Fruit fly (Drosophila melanogaster) whole organism, embryonic: ENCODE measurements around the gene fz.

Source experiments
- ATbp ChIP-seq: fragments of 200-800 bp; sonication (Bioruptor generic); optimal IDR thresholded peaks from 2 replicates; lab custom pipeline; 2017; ENCODE audit warnings: missing biosample characterization, mild to moderate bottlenecking, missing genetic modification characterization, missing genetic modification reagents
- Asciz ChIP-seq: fragments of 200-800 bp; sonication (Bioruptor generic); optimal IDR thresholded peaks from 2 replicates; lab custom pipeline; 2017; ENCODE audit warnings: missing biosample characterization, mild to moderate bottlenecking, missing genetic modification characterization, missing genetic modification reagents
- CG10147 ChIP-seq: fragments of 200-800 bp; sonication (Bioruptor generic); optimal IDR thresholded peaks from 2 replicates; lab custom pipeline; 2019; ENCODE audit warnings: missing biosample characterization, mild to moderate bottlenecking, missing genetic modification characterization, moderate library complexity
- CG10267 ChIP-seq: fragments of 200-800 bp; sonication (Bioruptor generic); optimal IDR thresholded peaks from 2 replicates; lab custom pipeline; 2018; ENCODE audit warnings: missing biosample characterization, mild to moderate bottlenecking, missing genetic modification characterization, moderate library complexity
- CG11723 ChIP-seq: fragments of 200-800 bp; sonication (Bioruptor generic); optimal IDR thresholded peaks from 2 replicates; lab custom pipeline; 2017; ENCODE audit warnings: missing biosample characterization, mild to moderate bottlenecking, missing genetic modification characterization
- CG12104 ChIP-seq: fragments of 200-800 bp; sonication (Bioruptor generic); optimal IDR thresholded peaks from 3 replicates; lab custom pipeline; 2016; ENCODE audit warnings: missing biosample characterization, missing genetic modification characterization
- CG12769 ChIP-seq: fragments of 200-800 bp; sonication (Bioruptor generic); optimal IDR thresholded peaks from 2 replicates; lab custom pipeline; 2019; ENCODE audit warnings: missing biosample characterization, mild to moderate bottlenecking, missing genetic modification characterization, moderate library complexity
- CG12942 ChIP-seq: fragments of 200-800 bp; sonication (Bioruptor generic); optimal IDR thresholded peaks from 3 replicates; lab custom pipeline; 2016; ENCODE audit warnings: missing biosample characterization, missing genetic modification characterization
- CG13424 ChIP-seq: fragments of 200-800 bp; sonication (Bioruptor generic); optimal IDR thresholded peaks from 2 replicates; lab custom pipeline; 2019; ENCODE audit warnings: missing biosample characterization, mild to moderate bottlenecking, missing genetic modification characterization, moderate library complexity
- CG13775 ChIP-seq: fragments of 200-800 bp; sonication (Bioruptor generic); optimal IDR thresholded peaks from 3 replicates; lab custom pipeline; 2017; ENCODE audit warnings: missing biosample characterization, mild to moderate bottlenecking, missing genetic modification characterization
- CG16813 ChIP-seq: fragments of 200-800 bp; sonication (Bioruptor generic); IDR thresholded peaks from 3 replicates; pipeline ENCODE4 v1.3.6; 2022; ENCODE audit warnings: missing biosample characterization, missing genetic modification characterization; ENCODE audit not compliant: partially characterized antibody
- CG17359 ChIP-seq: fragments of 200-800 bp; sonication (Bioruptor generic); optimal IDR thresholded peaks from 3 replicates; lab custom pipeline; 2018; ENCODE audit warnings: missing biosample characterization, mild to moderate bottlenecking, missing genetic modification characterization, moderate library complexity
- CG1792 ChIP-seq: fragments of 200-800 bp; sonication (Bioruptor generic); optimal IDR thresholded peaks from 2 replicates; lab custom pipeline; 2016; ENCODE audit warnings: missing biosample characterization, missing genetic modification characterization
- CG18764 ChIP-seq: fragments of 200-800 bp; sonication (Bioruptor generic); optimal IDR thresholded peaks from 3 replicates; lab custom pipeline; 2016; ENCODE audit warnings: missing biosample characterization, missing genetic modification characterization
- CG2875 ChIP-seq: fragments of 200-800 bp; sonication (Bioruptor generic); optimal IDR thresholded peaks from 2 replicates; lab custom pipeline; 2017; ENCODE audit warnings: missing biosample characterization, mild to moderate bottlenecking, missing genetic modification characterization, missing genetic modification reagents
- CG31224 ChIP-seq: fragments of 200-800 bp; sonication (Bioruptor generic); IDR thresholded peaks from 2 replicates; pipeline ENCODE4 v1.3.6; 2022; ENCODE audit warnings: missing biosample characterization, missing genetic modification characterization
- CG31365 ChIP-seq: fragments of 200-800 bp; sonication (Bioruptor generic); optimal IDR thresholded peaks from 2 replicates; lab custom pipeline; 2018; ENCODE audit warnings: missing biosample characterization, mild to moderate bottlenecking, missing genetic modification characterization
- CG34224 ChIP-seq: fragments of 200-800 bp; sonication (Bioruptor generic); IDR thresholded peaks from 3 replicates; pipeline ENCODE4 v1.3.6; 2022; ENCODE audit warnings: missing biosample characterization, missing genetic modification characterization; ENCODE audit not compliant: partially characterized antibody
- CG3995 ChIP-seq: fragments of 200-800 bp; sonication (Bioruptor generic); optimal IDR thresholded peaks from 3 replicates; lab custom pipeline; 2016; ENCODE audit warnings: missing biosample characterization, missing genetic modification characterization
- CG4282 ChIP-seq: fragments of 200-800 bp; sonication (Bioruptor generic); optimal IDR thresholded peaks from 2 replicates; lab custom pipeline; 2016; ENCODE audit warnings: missing biosample characterization, missing genetic modification characterization
- CG6791 ChIP-seq: fragments of 200-800 bp; sonication (Bioruptor generic); IDR thresholded peaks from 3 replicates; pipeline ENCODE4 v1.3.6; 2022; ENCODE audit warnings: missing biosample characterization, missing genetic modification characterization; ENCODE audit not compliant: partially characterized antibody
- Chrac-16 ChIP-seq: fragments of 200-800 bp; sonication (Bioruptor generic); optimal IDR thresholded peaks from 3 replicates; lab custom pipeline; 2016; ENCODE audit warnings: missing biosample characterization, missing genetic modification characterization
- Deaf1 ChIP-seq: fragments of 200-800 bp; optimal IDR thresholded peaks from 3 replicates; lab custom pipeline; 2019; ENCODE audit warnings: missing biosample characterization, mild to moderate bottlenecking, missing genetic modification characterization, moderate library complexity
- Dfd ChIP-seq, 2 experiments: fragments of >200 bp; optimal IDR thresholded peaks; 2 replicates each; lab custom pipeline; 2017; ENCODE audit warnings: missing biosample characterization in 2 of 2, missing genetic modification characterization in 2 of 2
- Fer1 ChIP-seq: fragments of 200-800 bp; sonication (Bioruptor generic); optimal IDR thresholded peaks from 2 replicates; lab custom pipeline; 2017; ENCODE audit warnings: missing biosample characterization, mild to moderate bottlenecking, missing genetic modification characterization
- Meics ChIP-seq: fragments of 200-800 bp; sonication (Bioruptor generic); optimal IDR thresholded peaks from 2 replicates; lab custom pipeline; 2017; ENCODE audit warnings: missing biosample characterization, mild to moderate bottlenecking, missing genetic modification characterization
- Mes4 ChIP-seq: fragments of 200-800 bp; sonication (Bioruptor generic); optimal IDR thresholded peaks from 2 replicates; lab custom pipeline; 2016; ENCODE audit warnings: missing biosample characterization, missing genetic modification characterization
- Six4 ChIP-seq: fragments of 200-800 bp; sonication (Bioruptor generic); optimal IDR thresholded peaks from 2 replicates; lab custom pipeline; 2016; ENCODE audit warnings: missing biosample characterization, missing genetic modification characterization
- Sry-β ChIP-seq: fragments of 200-800 bp; sonication (Bioruptor generic); optimal IDR thresholded peaks from 2 replicates; lab custom pipeline; 2018; ENCODE audit warnings: missing biosample characterization, mild to moderate bottlenecking, missing genetic modification characterization, moderate library complexity
- Xbp1 ChIP-seq: fragments of 200-800 bp; sonication (Bioruptor generic); optimal IDR thresholded peaks from 3 replicates; lab custom pipeline; 2016; ENCODE audit warnings: missing biosample characterization, mild to moderate bottlenecking, missing genetic modification characterization
- ap ChIP-seq: fragments of 200-800 bp; sonication (Bioruptor generic); IDR thresholded peaks from 2 replicates; pipeline ENCODE4 v1.3.6; 2022; ENCODE audit warnings: missing biosample characterization, missing genetic modification characterization
- caup ChIP-seq: fragments of 200-800 bp; sonication (Bioruptor generic); optimal IDR thresholded peaks from 3 replicates; lab custom pipeline; 2017; ENCODE audit warnings: missing biosample characterization, mild to moderate bottlenecking, missing genetic modification characterization, moderate library complexity; ENCODE audit not compliant: severe bottlenecking
- chn ChIP-seq: fragments of 200-800 bp; sonication (Bioruptor generic); optimal IDR thresholded peaks from 2 replicates; lab custom pipeline; 2016; ENCODE audit warnings: missing biosample characterization, missing genetic modification characterization
- dan ChIP-seq: fragments of 200-800 bp; sonication (Bioruptor generic); IDR thresholded peaks from 2 replicates; pipeline ENCODE4 v1.3.6; 2022; ENCODE audit warnings: missing biosample characterization, missing genetic modification characterization
- dmrt11E ChIP-seq: fragments of 200-800 bp; sonication (Bioruptor generic); optimal IDR thresholded peaks from 3 replicates; lab custom pipeline; 2018; ENCODE audit warnings: missing biosample characterization, mild to moderate bottlenecking, missing genetic modification characterization, moderate library complexity
- eyg ChIP-seq: fragments of 200-800 bp; sonication (Bioruptor generic); optimal IDR thresholded peaks from 3 replicates; lab custom pipeline; 2016; ENCODE audit warnings: missing biosample characterization, missing genetic modification characterization
- fd64A ChIP-seq: fragments of 200-800 bp; sonication (Bioruptor generic); optimal IDR thresholded peaks from 3 replicates; lab custom pipeline; 2018; ENCODE audit warnings: missing biosample characterization, mild to moderate bottlenecking, missing genetic modification characterization
- fru ChIP-seq: fragments of >200 bp; optimal IDR thresholded peaks from 2 replicates; lab custom pipeline; 2017
- gt ChIP-seq: fragments of 200-800 bp; sonication (Bioruptor generic); IDR thresholded peaks from 2 replicates; pipeline ENCODE4 v1.3.6; 2022; ENCODE audit warnings: missing biosample characterization, missing genetic modification characterization
- hth ChIP-seq: fragments of >200 bp; optimal IDR thresholded peaks from 2 replicates; lab custom pipeline; 2017; ENCODE audit warnings: inconsistent platforms
- klu ChIP-seq: fragments of 200-800 bp; sonication (Bioruptor generic); IDR thresholded peaks from 2 replicates; pipeline ENCODE4 v1.3.6; 2022; ENCODE audit warnings: missing biosample characterization, missing genetic modification characterization
- nau ChIP-seq: fragments of 200-800 bp; sonication (Bioruptor generic); optimal IDR thresholded peaks from 3 replicates; lab custom pipeline; 2017; ENCODE audit warnings: missing biosample characterization, mild to moderate bottlenecking, missing genetic modification characterization, missing genetic modification reagents
- nerfin-2 ChIP-seq: fragments of 200-800 bp; sonication (Bioruptor generic); IDR thresholded peaks from 2 replicates; pipeline ENCODE4 v1.3.6; 2022; ENCODE audit warnings: missing biosample characterization, missing genetic modification characterization; ENCODE audit not compliant: partially characterized antibody
- psq ChIP-seq: fragments of 200-800 bp; sonication (Bioruptor generic); optimal IDR thresholded peaks from 2 replicates; lab custom pipeline; 2017; ENCODE audit warnings: missing biosample characterization, missing genetic modification characterization
- sd ChIP-seq: fragments of 200-800 bp; sonication (Bioruptor generic); optimal IDR thresholded peaks from 3 replicates; lab custom pipeline; 2018; ENCODE audit warnings: missing biosample characterization, mild to moderate bottlenecking, missing genetic modification characterization, moderate library complexity
- sima ChIP-seq: fragments of 200-800 bp; sonication (Bioruptor generic); optimal IDR thresholded peaks from 2 replicates; lab custom pipeline; 2016; ENCODE audit warnings: missing biosample characterization, missing genetic modification characterization
- slbo ChIP-seq: fragments of 200-800 bp; sonication (Bioruptor generic); IDR thresholded peaks from 2 replicates; pipeline ENCODE4 v1.3.6; 2022; ENCODE audit warnings: missing biosample characterization, missing genetic modification characterization
- trem ChIP-seq: fragments of 200-800 bp; optimal IDR thresholded peaks from 3 replicates; lab custom pipeline; 2019; ENCODE audit warnings: missing biosample characterization, mild to moderate bottlenecking, missing genetic modification characterization, moderate library complexity
- trh ChIP-seq: fragments of 200-800 bp; sonication (Bioruptor generic); optimal IDR thresholded peaks from 2 replicates; lab custom pipeline; 2016; ENCODE audit warnings: missing biosample characterization, missing genetic modification characterization
- z ChIP-seq: fragments of 200-800 bp; sonication (Bioruptor generic); IDR thresholded peaks from 3 replicates; pipeline ENCODE4 v1.3.6; 2022; ENCODE audit warnings: missing biosample characterization, missing genetic modification characterization
- zen2 ChIP-seq: fragments of 200-800 bp; sonication (Bioruptor generic); IDR thresholded peaks from 3 replicates; pipeline ENCODE4 v1.3.6; 2022; ENCODE audit warnings: missing biosample characterization, missing genetic modification characterization; ENCODE audit not compliant: partially characterized antibody
- zf30C ChIP-seq: fragments of 200-800 bp; sonication (Bioruptor generic); optimal IDR thresholded peaks from 3 replicates; lab custom pipeline; 2018; ENCODE audit warnings: missing biosample characterization, mild to moderate bottlenecking, missing genetic modification characterization

Gene fz

DNA sequence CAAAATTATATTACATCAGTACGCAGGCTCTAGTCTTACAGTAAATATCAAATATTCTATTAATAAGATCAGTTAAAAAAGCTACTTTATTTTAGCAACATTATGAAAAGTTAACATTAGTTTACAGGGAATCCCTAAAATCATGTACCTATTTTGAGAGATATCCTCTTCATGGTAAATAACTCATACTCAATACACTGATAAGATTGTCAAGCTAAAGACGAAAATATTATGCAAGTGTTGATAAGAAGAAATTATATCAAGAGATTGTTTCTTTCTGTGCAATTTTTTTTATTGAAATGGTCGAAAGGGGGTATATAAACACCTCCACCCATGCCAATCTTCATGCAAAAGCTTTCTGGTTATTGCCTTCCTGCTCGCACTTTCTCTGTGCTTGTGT, 54.3 kb downstream of the fz start (continued):
- TF ChIP-seq sima (GFP tag; lab: Kevin White, UChicago): no peak
- TF ChIP-seq CG6791 (GFP tag; lab: Robert Waterston, UW): no peak
- TF ChIP-seq zen2: no peak
- TF ChIP-seq dan (GFP tag; lab: Robert Waterston, UW): no peak
- no peak for TF ChIP-seq CG31365 (tag; lab: Kevin White, UChicago)
- no peak for TF ChIP-seq fd64A (GFP tag; lab: Kevin White, UChicago)
- no peak for TF ChIP-seq Dfd (GFP tag; optimal IDR thresholded peaks at IDR 0.05; lab: Kevin White, UChicago)
- TF ChIP-seq CG16813 (GFP tag; lab: Robert Waterston, UW): no peak
- TF ChIP-seq Asciz: peak; percentile 15
- TF ChIP-seq hth (lab: Kevin White, UChicago): no peak
- TF ChIP-seq CG17359 (tag; lab: Kevin White, UChicago): peak; percentile 20
- TF ChIP-seq trh (GFP tag; lab: Kevin White, UChicago): no peak
- TF ChIP-seq Mes4 (GFP tag; lab: Kevin White, UChicago): no peak
- TF ChIP-seq gt (GFP tag; lab: Robert Waterston, UW): no peak
- TF ChIP-seq CG13424 (tag; lab: Kevin White, UChicago): peak; percentile 58
- no peak for TF ChIP-seq z (GFP tag; lab: Robert Waterston, UW)
- peak; percentile 42 for TF ChIP-seq CG13775
- TF ChIP-seq zf30C (GFP tag; lab: Kevin White, UChicago): no peak
- TF ChIP-seq CG10267: peak; percentile 9
- TF ChIP-seq Chrac-16 (GFP tag; lab: Kevin White, UChicago): peak; percentile 3
- peak; percentile 11 for TF ChIP-seq CG12104
- no peak for TF ChIP-seq psq (GFP tag; lab: Kevin White, UChicago)
- no peak for TF ChIP-seq ap (GFP tag; lab: Robert Waterston, UW)
- TF ChIP-seq trem (tag; lab: Kevin White, UChicago): no peak
- TF ChIP-seq Sry-β (GFP tag; lab: Kevin White, UChicago): no peak
- TF ChIP-seq eyg (GFP tag; lab: Kevin White, UChicago): no peak
- no peak for TF ChIP-seq sd (tag; lab: Kevin White, UChicago)
- TF ChIP-seq Fer1 (GFP tag; lab: Kevin White, UChicago): peak; percentile 18
- no peak for TF ChIP-seq CG4282 (GFP tag; lab: Kevin White, UChicago)
- TF ChIP-seq CG10147 (GFP tag; lab: Kevin White, UChicago): no peak
- no peak for TF ChIP-seq Deaf1 (tag; lab: Kevin White, UChicago)
- TF ChIP-seq CG11723: peak; percentile 27
- TF ChIP-seq CG18764: peak; percentile 20
- no peak for TF ChIP-seq fru (lab: Kevin White, UChicago)
- TF ChIP-seq nerfin-2 (GFP tag; lab: Robert Waterston, UW): no peak
- peak; percentile 39 for TF ChIP-seq Xbp1 (GFP tag; lab: Kevin White, UChicago)
- TF ChIP-seq caup: no peak
- no peak for TF ChIP-seq klu (GFP tag; lab: Robert Waterston, UW)
- TF ChIP-seq CG31224 (GFP tag; lab: Robert Waterston, UW): no peak
- no peak for TF ChIP-seq Six4 (GFP tag; lab: Kevin White, UChicago)
- TF ChIP-seq CG3995: no peak
- TF ChIP-seq CG12769 (tag; lab: Kevin White, UChicago): no peak
- peak; percentile 9 for TF ChIP-seq CG2875 (GFP tag; lab: Kevin White, UChicago)
- TF ChIP-seq Meics (GFP tag; lab: Kevin White, UChicago): peak; percentile 27
- TF ChIP-seq ATbp: no peak
- TF ChIP-seq CG12942 (GFP tag; lab: Kevin White, UChicago): peak; percentile 5
- no peak for TF ChIP-seq dmrt11E (tag; lab: Kevin White, UChicago)
- 0 out of 2 replicates have a peak, but pooled peaks have one; percentile 23 for TF ChIP-seq slbo (GFP tag; lab: Robert Waterston, UW)
- TF ChIP-seq nau: no peak
- TF ChIP-seq chn (GFP tag; lab: Kevin White, UChicago): no peak
- TF ChIP-seq CG34224 (GFP tag; lab: Robert Waterston, UW): no peak
- no peak for TF ChIP-seq CG1792 (GFP tag; lab: Kevin White, UChicago)
